Fruit fly (Drosophila melanogaster) whole organism, embryonic: ENCODE data around the gene Arl6IP1.

Source experiments
- Ada2b ChIP-seq: fragments of 200-800 bp; sonication (Bioruptor generic); IDR thresholded peaks from 2 replicates; pipeline ENCODE4 v1.3.6; 2022; ENCODE audit warnings: missing biosample characterization, missing genetic modification characterization
- Aef1 ChIP-seq: fragments of 200-800 bp; sonication (Bioruptor generic); IDR thresholded peaks from 3 replicates; pipeline ENCODE4 v1.3.6; 2022; ENCODE audit warnings: missing biosample characterization, missing genetic modification characterization
- B-H1 ChIP-seq: fragments of 200-800 bp; sonication (Bioruptor generic); IDR thresholded peaks from 3 replicates; pipeline ENCODE4 v1.3.6; 2022; ENCODE audit warnings: missing biosample characterization, missing genetic modification characterization
- C15 ChIP-seq: fragments of 200-800 bp; sonication (Bioruptor generic); IDR thresholded peaks from 3 replicates; pipeline ENCODE4 v1.3.6; 2022; ENCODE audit warnings: missing biosample characterization, missing genetic modification characterization
- CG11560 ChIP-seq: fragments of 200-800 bp; sonication (Bioruptor generic); IDR thresholded peaks from 3 replicates; pipeline ENCODE4 v1.3.6; 2022; ENCODE audit warnings: missing biosample characterization, missing genetic modification characterization
- CG11695 ChIP-seq: fragments of 200-800 bp; sonication (Bioruptor generic); IDR thresholded peaks from 3 replicates; pipeline ENCODE4 v1.3.6; 2022; ENCODE audit warnings: missing biosample characterization, missing genetic modification characterization
- CG12104 ChIP-seq: fragments of 200-800 bp; sonication (Bioruptor generic); optimal IDR thresholded peaks from 3 replicates; lab custom pipeline; 2016; ENCODE audit warnings: missing biosample characterization, missing genetic modification characterization
- CG12942 ChIP-seq: fragments of 200-800 bp; sonication (Bioruptor generic); optimal IDR thresholded peaks from 3 replicates; lab custom pipeline; 2016; ENCODE audit warnings: missing biosample characterization, missing genetic modification characterization
- CG14050 ChIP-seq: fragments of 200-800 bp; sonication (Bioruptor generic); IDR thresholded peaks from 3 replicates; pipeline ENCODE4 v1.3.6; 2022; ENCODE audit warnings: missing biosample characterization, missing genetic modification characterization
- CG14860 ChIP-seq: fragments of 200-800 bp; sonication (Bioruptor generic); IDR thresholded peaks from 3 replicates; pipeline ENCODE4 v1.3.6; 2022; ENCODE audit warnings: missing biosample characterization, missing genetic modification characterization; ENCODE audit not compliant: partially characterized antibody
- CG17829 ChIP-seq: fragments of 200-800 bp; optimal IDR thresholded peaks from 2 replicates; lab custom pipeline; 2019; ENCODE audit warnings: missing biosample characterization, mild to moderate bottlenecking, missing genetic modification characterization, moderate library complexity
- CG1792 ChIP-seq: fragments of 200-800 bp; sonication (Bioruptor generic); optimal IDR thresholded peaks from 2 replicates; lab custom pipeline; 2016; ENCODE audit warnings: missing biosample characterization, missing genetic modification characterization
- CG18764 ChIP-seq: fragments of 200-800 bp; sonication (Bioruptor generic); optimal IDR thresholded peaks from 3 replicates; lab custom pipeline; 2016; ENCODE audit warnings: missing biosample characterization, missing genetic modification characterization
- CG2875 ChIP-seq: fragments of 200-800 bp; sonication (Bioruptor generic); optimal IDR thresholded peaks from 2 replicates; lab custom pipeline; 2017; ENCODE audit warnings: missing biosample characterization, mild to moderate bottlenecking, missing genetic modification characterization, missing genetic modification reagents
- CG30020 ChIP-seq: fragments of 200-800 bp; optimal IDR thresholded peaks from 2 replicates; lab custom pipeline; 2019; ENCODE audit warnings: missing biosample characterization, mild to moderate bottlenecking, missing genetic modification characterization, moderate library complexity
- CG34224 ChIP-seq: fragments of 200-800 bp; sonication (Bioruptor generic); IDR thresholded peaks from 3 replicates; pipeline ENCODE4 v1.3.6; 2022; ENCODE audit warnings: missing biosample characterization, missing genetic modification characterization; ENCODE audit not compliant: partially characterized antibody
- CG4730 ChIP-seq: fragments of 200-800 bp; sonication (Bioruptor generic); IDR thresholded peaks from 2 replicates; pipeline ENCODE4 v1.3.6; 2022; ENCODE audit warnings: missing biosample characterization, missing genetic modification characterization
- CG4820 ChIP-seq: fragments of 200-800 bp; sonication (Bioruptor generic); optimal IDR thresholded peaks from 3 replicates; lab custom pipeline; 2016; ENCODE audit warnings: missing biosample characterization, missing genetic modification characterization
- CG6654 ChIP-seq: fragments of 200-800 bp; sonication (Bioruptor generic); optimal IDR thresholded peaks from 2 replicates; lab custom pipeline; 2017; ENCODE audit warnings: missing biosample characterization, mild to moderate bottlenecking, missing genetic modification characterization
- CG6689 ChIP-seq: fragments of 200-800 bp; sonication (Bioruptor generic); IDR thresholded peaks from 2 replicates; pipeline ENCODE4 v1.3.6; 2022; ENCODE audit warnings: missing biosample characterization, missing genetic modification characterization
- CG7271 ChIP-seq: fragments of 200-800 bp; sonication (Bioruptor generic); optimal IDR thresholded peaks from 2 replicates; lab custom pipeline; 2018; ENCODE audit warnings: missing biosample characterization, mild to moderate bottlenecking, missing genetic modification characterization, moderate library complexity
- CG7839 ChIP-seq: fragments of 200-800 bp; sonication (Bioruptor generic); optimal IDR thresholded peaks from 3 replicates; lab custom pipeline; 2018; ENCODE audit warnings: missing biosample characterization, mild to moderate bottlenecking, missing genetic modification characterization, moderate library complexity
- CG7963 ChIP-seq: fragments of 200-800 bp; sonication (Bioruptor generic); IDR thresholded peaks from 3 replicates; pipeline ENCODE4 v1.3.6; 2022; ENCODE audit warnings: missing biosample characterization, missing genetic modification characterization; ENCODE audit not compliant: partially characterized antibody
- CG9437 ChIP-seq: fragments of 200-800 bp; sonication (Bioruptor generic); optimal IDR thresholded peaks from 2 replicates; lab custom pipeline; 2018; ENCODE audit warnings: missing biosample characterization, mild to moderate bottlenecking, missing genetic modification characterization
- CG9609 ChIP-seq: fragments of 200-800 bp; sonication (Bioruptor generic); optimal IDR thresholded peaks from 3 replicates; lab custom pipeline; 2016; ENCODE audit warnings: missing biosample characterization, missing genetic modification characterization
- CG9817 ChIP-seq: fragments of 200-800 bp; sonication (Bioruptor generic); optimal IDR thresholded peaks from 2 replicates; lab custom pipeline; 2018; ENCODE audit warnings: missing biosample characterization, mild to moderate bottlenecking, missing genetic modification characterization, moderate library complexity
- Doc2 ChIP-seq: fragments of 200-800 bp; sonication (Bioruptor generic); IDR thresholded peaks from 2 replicates; pipeline ENCODE4 v1.3.6; 2022; ENCODE audit warnings: missing biosample characterization, missing genetic modification characterization
- HLHmδ ChIP-seq: fragments of 200-800 bp; sonication (Bioruptor generic); optimal IDR thresholded peaks from 2 replicates; lab custom pipeline; 2018; ENCODE audit warnings: missing biosample characterization, mild to moderate bottlenecking, missing genetic modification characterization, moderate library complexity
- NK7.1 ChIP-seq: fragments of 200-800 bp; sonication (Bioruptor generic); optimal IDR thresholded peaks from 3 replicates; lab custom pipeline; 2016; ENCODE audit warnings: missing biosample characterization, missing genetic modification characterization
- Poxn ChIP-seq: fragments of 200-800 bp; sonication (Bioruptor generic); IDR thresholded peaks from 2 replicates; pipeline ENCODE4 v1.3.6; 2022; ENCODE audit warnings: missing biosample characterization, missing genetic modification characterization
- Tbp ChIP-seq: fragments of >200 bp; optimal IDR thresholded peaks from 2 replicates; lab custom pipeline; 2018; ENCODE audit warnings: missing biosample characterization, missing genetic modification characterization
- ac ChIP-seq: fragments of 200-800 bp; sonication (Bioruptor generic); optimal IDR thresholded peaks from 3 replicates; lab custom pipeline; 2017; ENCODE audit warnings: missing biosample characterization, mild to moderate bottlenecking, missing genetic modification characterization
- ase ChIP-seq: fragments of 200-800 bp; sonication (Bioruptor generic); IDR thresholded peaks from 3 replicates; pipeline ENCODE4 v1.3.6; 2022; ENCODE audit warnings: missing biosample characterization, missing genetic modification characterization
- bbx ChIP-seq: fragments of 200-800 bp; sonication (Bioruptor generic); IDR thresholded peaks from 2 replicates; pipeline ENCODE4 v1.3.6; 2022; ENCODE audit warnings: missing biosample characterization, missing genetic modification characterization; ENCODE audit not compliant: partially characterized antibody
- bsh ChIP-seq, 2 experiments: fragments of 200-800 bp; sonication (Bioruptor generic); optimal IDR thresholded peaks; 2 replicates each; lab custom pipeline; 2017 to 2018; ENCODE audit warnings: mild to moderate bottlenecking in 2 of 2, missing biosample characterization in 2 of 2, missing genetic modification characterization in 2 of 2, moderate library complexity in 1 of 2
- dmrt11E ChIP-seq: fragments of 200-800 bp; sonication (Bioruptor generic); optimal IDR thresholded peaks from 3 replicates; lab custom pipeline; 2018; ENCODE audit warnings: missing biosample characterization, mild to moderate bottlenecking, missing genetic modification characterization, moderate library complexity
- eve ChIP-seq, 2 experiments: fragments of >200 bp; optimal IDR thresholded peaks; 2 replicates each; lab custom pipeline; 2017; ENCODE audit warnings: missing biosample characterization in 2 of 2, missing genetic modification characterization in 2 of 2
- h ChIP-seq: fragments of >200 bp; optimal IDR thresholded peaks from 2 replicates; lab custom pipeline; 2017
- ham ChIP-seq: fragments of 200-800 bp; sonication (Bioruptor generic); IDR thresholded peaks from 2 replicates; pipeline ENCODE4 v1.3.6; 2022; ENCODE audit warnings: missing biosample characterization, missing genetic modification characterization
- insv ChIP-seq, 2 experiments: fragments of 200-800 bp; sonication (Bioruptor generic); optimal IDR thresholded peaks; 3 replicates each; lab custom pipeline; 2016 to 2018; ENCODE audit warnings: missing biosample characterization in 2 of 2, missing genetic modification characterization in 2 of 2
- knrl ChIP-seq: fragments of 200-800 bp; sonication (Bioruptor generic); IDR thresholded peaks from 3 replicates; pipeline ENCODE4 v1.3.6; 2022; ENCODE audit warnings: missing biosample characterization, missing genetic modification characterization; ENCODE audit not compliant: partially characterized antibody
- lov ChIP-seq, 2 experiments: fragments of 200-800 bp in 1 of 2; fragments of >200 bp in 1 of 2; sonication (Bioruptor generic) in 1 of 2; IDR thresholded peaks in 1 of 2; optimal IDR thresholded peaks in 1 of 2; 2 replicates in 1 of 2; 3 replicates in 1 of 2; pipeline versions ENCODE4 v1.3.6 to Lab custom; 2017 to 2022; ENCODE audit warnings: missing biosample characterization in 1 of 2, missing genetic modification characterization in 1 of 2
- luna ChIP-seq: fragments of 200-800 bp; sonication (Bioruptor generic); optimal IDR thresholded peaks from 2 replicates; lab custom pipeline; 2016; ENCODE audit warnings: missing biosample characterization, missing genetic modification characterization
- p53 ChIP-seq: fragments of 200-800 bp; sonication (Bioruptor generic); optimal IDR thresholded peaks from 2 replicates; lab custom pipeline; 2016; ENCODE audit warnings: missing biosample characterization, missing genetic modification characterization
- pum ChIP-seq: fragments of 200-800 bp; sonication (Bioruptor generic); optimal IDR thresholded peaks from 2 replicates; lab custom pipeline; 2016; ENCODE audit warnings: missing biosample characterization, missing genetic modification characterization
- row ChIP-seq: fragments of 200-800 bp; sonication (Bioruptor generic); IDR thresholded peaks from 3 replicates; pipeline ENCODE4 v1.3.6; 2022; ENCODE audit warnings: missing biosample characterization, missing genetic modification characterization
- run ChIP-seq: fragments of 200-800 bp; sonication (Bioruptor generic); optimal IDR thresholded peaks from 3 replicates; lab custom pipeline; 2018; ENCODE audit warnings: missing biosample characterization, mild to moderate bottlenecking, missing genetic modification characterization
- so ChIP-seq: fragments of 200-800 bp; sonication (Bioruptor generic); IDR thresholded peaks from 3 replicates; pipeline ENCODE4 v1.3.6; 2022; ENCODE audit warnings: missing biosample characterization, missing genetic modification characterization
- tgo ChIP-seq: fragments of 200-800 bp; sonication (Bioruptor generic); IDR thresholded peaks from 3 replicates; pipeline ENCODE4 v1.3.6; 2022; ENCODE audit warnings: missing biosample characterization, missing genetic modification characterization
- tll ChIP-seq, 2 experiments: fragments of 200-800 bp in 1 of 2; fragments of >200 bp in 1 of 2; sonication (Bioruptor generic) in 1 of 2; optimal IDR thresholded peaks; 2 replicates each; lab custom pipeline; 2017 to 2019; ENCODE audit warnings: missing biosample characterization in 2 of 2, missing genetic modification characterization in 2 of 2, mild to moderate bottlenecking in 1 of 2, moderate library complexity in 1 of 2
- tx ChIP-seq: fragments of 200-800 bp; sonication (Bioruptor generic); optimal IDR thresholded peaks from 2 replicates; lab custom pipeline; 2016; ENCODE audit warnings: missing biosample characterization, missing genetic modification characterization
- unc-4 ChIP-seq: fragments of 200-800 bp; sonication (Bioruptor generic); IDR thresholded peaks from 2 replicates; pipeline ENCODE4 v1.3.6; 2022; ENCODE audit warnings: missing biosample characterization, missing genetic modification characterization; ENCODE audit not compliant: partially characterized antibody

Gene Arl6IP1

dm6 chr3R:16650950-16651349 lies 7.5 kb downstream of the Arl6IP1 start, which contains the start of gene Mettl4 (continued):
- no peak for TF ChIP-seq CG12104 (GFP tag; lab: Kevin White, UChicago)
- TF ChIP-seq CG9609 (GFP tag; lab: Kevin White, UChicago), result no peak
- TF ChIP-seq bsh (GFP tag; optimal IDR thresholded peaks at IDR 0.05; lab: Kevin White, UChicago), result no peak
- no peak for TF ChIP-seq C15 (GFP tag; lab: Robert Waterston, UW)
- no peak for TF ChIP-seq HLHmδ (GFP tag; lab: Kevin White, UChicago)
- no peak for TF ChIP-seq CG1792 (GFP tag; lab: Kevin White, UChicago)
- TF ChIP-seq luna, result no peak
- no peak for TF ChIP-seq Aef1 (GFP tag; lab: Robert Waterston, UW)
- no peak for TF ChIP-seq CG18764
- TF ChIP-seq tx, result no peak
- no peak for TF ChIP-seq h (lab: Kevin White, UChicago)
- no peak for TF ChIP-seq CG11695 (GFP tag; lab: Robert Waterston, UW)
- TF ChIP-seq CG12942 (GFP tag; lab: Kevin White, UChicago), result no peak
- no peak for TF ChIP-seq CG6689 (GFP tag; lab: Robert Waterston, UW)
- no peak for TF ChIP-seq ase
- TF ChIP-seq bbx (GFP tag; lab: Robert Waterston, UW), result peak; percentile 70
- no peak for TF ChIP-seq CG2875 (GFP tag; lab: Kevin White, UChicago)
- no peak for TF ChIP-seq CG7839
- TF ChIP-seq knrl (GFP tag; lab: Robert Waterston, UW), result peak; percentile 51; the same call in 2 of the 3 replicates
- no peak for TF ChIP-seq Doc2 (GFP tag; lab: Robert Waterston, UW)
- peak; percentile 77 for TF ChIP-seq CG34224 (GFP tag; lab: Robert Waterston, UW)
- TF ChIP-seq CG14050 (GFP tag; lab: Robert Waterston, UW), result no peak
- TF ChIP-seq row (GFP tag; lab: Robert Waterston, UW), result no peak
- TF ChIP-seq tgo, result no peak
- no peak for TF ChIP-seq CG17829 (tag; lab: Kevin White, UChicago)
- TF ChIP-seq dmrt11E (tag; lab: Kevin White, UChicago), result no peak
- TF ChIP-seq Ada2b (GFP tag; lab: Robert Waterston, UW), result no peak
- TF ChIP-seq CG7271, result no peak
- TF ChIP-seq CG4820 (GFP tag; lab: Kevin White, UChicago), result no peak
- no peak for TF ChIP-seq run (tag; lab: Kevin White, UChicago)
- no peak for TF ChIP-seq CG6654 (GFP tag; lab: Kevin White, UChicago)
- TF ChIP-seq unc-4, result peak; percentile 65
- no peak for TF ChIP-seq pum (GFP tag; lab: Kevin White, UChicago)
- TF ChIP-seq CG4730 (GFP tag; lab: Robert Waterston, UW), result no peak
- no peak for TF ChIP-seq ac
- no peak for TF ChIP-seq Tbp
- no peak for TF ChIP-seq so (GFP tag; lab: Robert Waterston, UW)
- no peak for TF ChIP-seq CG9817
- no peak for TF ChIP-seq eve (GFP tag; optimal IDR thresholded peaks at IDR 0.05; lab: Kevin White, UChicago)
- TF ChIP-seq B-H1 (GFP tag; lab: Robert Waterston, UW), result no peak
- no peak for TF ChIP-seq lov (optimal IDR thresholded peaks at IDR 0.05; lab: Kevin White, UChicago)
- TF ChIP-seq lov (GFP tag; IDR thresholded peaks at IDR 0.05; lab: Robert Waterston, UW), result no peak
- no peak for TF ChIP-seq ham (GFP tag; lab: Robert Waterston, UW)
- TF ChIP-seq tll (GFP tag; optimal IDR thresholded peaks at IDR 0.05; lab: Kevin White, UChicago), result no peak
- TF ChIP-seq CG9437, result no peak
- peak; percentile 51; the same call in 1 of the 3 replicates for TF ChIP-seq CG14860
- no peak for TF ChIP-seq p53
- TF ChIP-seq insv (GFP tag; optimal IDR thresholded peaks at IDR 0.05; lab: Kevin White, UChicago), result no peak
- no peak for TF ChIP-seq CG11560 (tag; lab: Robert Waterston, UW)
- TF ChIP-seq CG30020 (tag; lab: Kevin White, UChicago), result peak; percentile 6
- TF ChIP-seq NK7.1 (GFP tag; lab: Kevin White, UChicago), result no peak
- peak; percentile 63; the same call in 2 of the 3 replicates for TF ChIP-seq CG7963 (GFP tag; lab: Robert Waterston, UW)
- no peak for TF ChIP-seq Poxn (GFP tag; lab: Robert Waterston, UW)
